Fruit fly (Drosophila melanogaster) whole organism, embryonic: ENCODE data around the gene CG14930.

Experiments
- Abd-B ChIP-seq: fragments of 200-800 bp; sonication (Bioruptor generic); optimal IDR thresholded peaks from 2 replicates; lab custom pipeline; 2018; ENCODE audit warnings: missing biosample characterization, mild to moderate bottlenecking, missing genetic modification characterization, moderate library complexity
- Blimp-1 ChIP-seq: fragments of 200-800 bp; sonication (Bioruptor generic); optimal IDR thresholded peaks from 3 replicates; lab custom pipeline; 2018; ENCODE audit warnings: missing biosample characterization, missing genetic modification characterization, mild to moderate bottlenecking, moderate library complexity, missing genetic modification reagents
- CG10209 ChIP-seq: fragments of 200-800 bp; sonication (Bioruptor generic); optimal IDR thresholded peaks from 3 replicates; lab custom pipeline; 2017; ENCODE audit warnings: missing biosample characterization, mild to moderate bottlenecking, missing genetic modification characterization, missing genetic modification reagents
- CG10274 ChIP-seq: fragments of 200-800 bp; sonication (Bioruptor generic); optimal IDR thresholded peaks from 3 replicates; lab custom pipeline; 2017; ENCODE audit warnings: missing biosample characterization, mild to moderate bottlenecking, missing genetic modification characterization
- CG10654 ChIP-seq: fragments of 200-800 bp; sonication (Bioruptor generic); optimal IDR thresholded peaks from 2 replicates; lab custom pipeline; 2016; ENCODE audit warnings: missing biosample characterization, missing genetic modification characterization
- CG11696 ChIP-seq: fragments of 200-800 bp; sonication (Bioruptor generic); IDR thresholded peaks from 2 replicates; pipeline ENCODE4 v1.3.6; 2022; ENCODE audit warnings: missing biosample characterization, missing genetic modification characterization
- CG12071 ChIP-seq: fragments of 200-800 bp; sonication (Bioruptor generic); optimal IDR thresholded peaks from 3 replicates; lab custom pipeline; 2018; ENCODE audit warnings: missing biosample characterization, mild to moderate bottlenecking, missing genetic modification characterization
- CG12219 ChIP-seq: fragments of 200-800 bp; sonication (Bioruptor generic); optimal IDR thresholded peaks from 3 replicates; lab custom pipeline; 2018; ENCODE audit warnings: missing biosample characterization, mild to moderate bottlenecking, missing genetic modification characterization
- CG13123 ChIP-seq: fragments of 200-800 bp; sonication (Bioruptor generic); optimal IDR thresholded peaks from 2 replicates; lab custom pipeline; 2016; ENCODE audit warnings: missing biosample characterization, missing genetic modification characterization
- CG13624 ChIP-seq: fragments of 200-800 bp; sonication (Bioruptor generic); optimal IDR thresholded peaks from 2 replicates; lab custom pipeline; 2016; ENCODE audit warnings: missing biosample characterization, missing genetic modification characterization
- CG15269 ChIP-seq: fragments of 200-800 bp; sonication (Bioruptor generic); optimal IDR thresholded peaks from 2 replicates; lab custom pipeline; 2018; ENCODE audit warnings: missing biosample characterization, mild to moderate bottlenecking, missing genetic modification characterization, moderate library complexity
- CG17328 ChIP-seq: fragments of 200-800 bp; sonication (Bioruptor generic); IDR thresholded peaks from 2 replicates; pipeline ENCODE4 v1.3.6; 2022; ENCODE audit warnings: missing biosample characterization, missing genetic modification characterization
- CG17359 ChIP-seq: fragments of 200-800 bp; sonication (Bioruptor generic); optimal IDR thresholded peaks from 3 replicates; lab custom pipeline; 2018; ENCODE audit warnings: missing biosample characterization, mild to moderate bottlenecking, missing genetic modification characterization, moderate library complexity
- CG17912 ChIP-seq: fragments of 200-800 bp; sonication (Bioruptor generic); optimal IDR thresholded peaks from 2 replicates; lab custom pipeline; 2018; ENCODE audit warnings: missing biosample characterization, mild to moderate bottlenecking, missing genetic modification characterization
- CG1792 ChIP-seq: fragments of 200-800 bp; sonication (Bioruptor generic); optimal IDR thresholded peaks from 2 replicates; lab custom pipeline; 2016; ENCODE audit warnings: missing biosample characterization, missing genetic modification characterization
- CG18764 ChIP-seq: fragments of 200-800 bp; sonication (Bioruptor generic); optimal IDR thresholded peaks from 3 replicates; lab custom pipeline; 2016; ENCODE audit warnings: missing biosample characterization, missing genetic modification characterization
- CG2199 ChIP-seq: fragments of 200-800 bp; sonication (Bioruptor generic); IDR thresholded peaks from 3 replicates; pipeline ENCODE4 v1.3.6; 2022; ENCODE audit warnings: missing biosample characterization, missing genetic modification characterization
- CG2678 ChIP-seq: fragments of 200-800 bp; sonication (Bioruptor generic); optimal IDR thresholded peaks from 3 replicates; lab custom pipeline; 2019; ENCODE audit warnings: missing biosample characterization, mild to moderate bottlenecking, missing genetic modification characterization, moderate library complexity
- CG30403 ChIP-seq: fragments of 200-800 bp; sonication (Bioruptor generic); optimal IDR thresholded peaks from 3 replicates; lab custom pipeline; 2016; ENCODE audit warnings: missing biosample characterization, missing genetic modification characterization
- CG3163 ChIP-seq: fragments of 200-800 bp; sonication (Bioruptor generic); optimal IDR thresholded peaks from 3 replicates; lab custom pipeline; 2016; ENCODE audit warnings: missing biosample characterization, missing genetic modification characterization
- CG3847 ChIP-seq: fragments of 200-800 bp; sonication (Bioruptor generic); IDR thresholded peaks from 2 replicates; pipeline ENCODE4 v1.3.6; 2022; ENCODE audit warnings: missing biosample characterization, missing genetic modification characterization
- CG4282 ChIP-seq: fragments of 200-800 bp; sonication (Bioruptor generic); optimal IDR thresholded peaks from 2 replicates; lab custom pipeline; 2016; ENCODE audit warnings: missing biosample characterization, missing genetic modification characterization
- CG4854 ChIP-seq: fragments of 200-800 bp; sonication (Bioruptor generic); optimal IDR thresholded peaks from 2 replicates; lab custom pipeline; 2016; ENCODE audit warnings: missing biosample characterization, missing genetic modification characterization, inconsistent platforms
- CG6175 ChIP-seq: fragments of 200-800 bp; sonication (Bioruptor generic); IDR thresholded peaks from 3 replicates; pipeline ENCODE4 v1.3.6; 2022; ENCODE audit warnings: missing biosample characterization, missing genetic modification characterization
- D ChIP-seq, 2 experiments: fragments of 200-800 bp in 1 of 2; fragments of >200 bp in 1 of 2; sonication (Bioruptor generic) in 1 of 2; optimal IDR thresholded peaks; 2 replicates in 1 of 2; 3 replicates in 1 of 2; lab custom pipeline; 2017; ENCODE audit warnings: mild to moderate bottlenecking in 1 of 2, missing biosample characterization in 1 of 2, missing genetic modification characterization in 1 of 2, missing genetic modification reagents in 1 of 2
- E2f2 ChIP-seq: fragments of 200-800 bp; sonication (Bioruptor generic); IDR thresholded peaks from 2 replicates; pipeline ENCODE4 v1.3.6; 2022; ENCODE audit warnings: missing biosample characterization, missing genetic modification characterization
- Eip74EF ChIP-seq, 2 experiments: fragments of 200-800 bp in 1 of 2; fragments of >200 bp in 1 of 2; sonication (Bioruptor generic) in 1 of 2; optimal IDR thresholded peaks; 2 replicates each; lab custom pipeline; 2017 to 2019; ENCODE audit warnings: missing biosample characterization in 2 of 2, missing genetic modification characterization in 2 of 2, mild to moderate bottlenecking in 1 of 2, moderate library complexity in 1 of 2
- Hmr ChIP-seq: fragments of 200-800 bp; sonication (Bioruptor generic); optimal IDR thresholded peaks from 3 replicates; lab custom pipeline; 2017; ENCODE audit warnings: mild to moderate bottlenecking, missing biosample characterization, missing genetic modification reagents, missing genetic modification characterization
- MTF-1 ChIP-seq: fragments of 200-800 bp; sonication (Bioruptor generic); optimal IDR thresholded peaks from 2 replicates; lab custom pipeline; 2018; ENCODE audit warnings: missing biosample characterization, mild to moderate bottlenecking, missing genetic modification characterization, borderline replicate concordance
- Max ChIP-seq: fragments of 200-800 bp; sonication (Bioruptor generic); optimal IDR thresholded peaks from 2 replicates; lab custom pipeline; 2016; ENCODE audit warnings: missing biosample characterization, mild to moderate bottlenecking, missing genetic modification characterization
- Meics ChIP-seq: fragments of 200-800 bp; sonication (Bioruptor generic); optimal IDR thresholded peaks from 2 replicates; lab custom pipeline; 2017; ENCODE audit warnings: missing biosample characterization, mild to moderate bottlenecking, missing genetic modification characterization
- Ravus ChIP-seq: fragments of 200-800 bp; sonication (Bioruptor generic); IDR thresholded peaks from 2 replicates; pipeline ENCODE4 v1.3.6; 2022; ENCODE audit warnings: missing biosample characterization, missing genetic modification characterization
- az2 ChIP-seq: fragments of 200-800 bp; sonication (Bioruptor generic); optimal IDR thresholded peaks from 3 replicates; lab custom pipeline; 2016; ENCODE audit warnings: missing biosample characterization, missing genetic modification characterization
- bcd ChIP-seq: fragments of 200-800 bp; sonication (Bioruptor generic); optimal IDR thresholded peaks from 2 replicates; lab custom pipeline; 2017; ENCODE audit warnings: missing biosample characterization, mild to moderate bottlenecking, missing genetic modification characterization
- bigmax ChIP-seq: fragments of 200-800 bp; sonication (Bioruptor generic); optimal IDR thresholded peaks from 2 replicates; lab custom pipeline; 2018; ENCODE audit warnings: missing biosample characterization, mild to moderate bottlenecking, missing genetic modification characterization
- crc ChIP-seq: fragments of 200-800 bp; sonication (Bioruptor generic); optimal IDR thresholded peaks from 2 replicates; lab custom pipeline; 2016; ENCODE audit warnings: missing biosample characterization, missing genetic modification characterization
- da ChIP-seq: fragments of 200-800 bp; sonication (Bioruptor generic); optimal IDR thresholded peaks from 2 replicates; lab custom pipeline; 2016; ENCODE audit warnings: missing biosample characterization, missing genetic modification characterization
- dan ChIP-seq: fragments of 200-800 bp; sonication (Bioruptor generic); IDR thresholded peaks from 2 replicates; pipeline ENCODE4 v1.3.6; 2022; ENCODE audit warnings: missing biosample characterization, missing genetic modification characterization
- hkb ChIP-seq, 2 experiments: fragments of 200-800 bp in 1 of 2; fragments of >200 bp in 1 of 2; sonication (Bioruptor generic) in 1 of 2; IDR thresholded peaks in 1 of 2; optimal IDR thresholded peaks in 1 of 2; 2 replicates each; pipeline versions ENCODE4 v1.3.6 to Lab custom; 2017 to 2022; ENCODE audit warnings: missing biosample characterization in 1 of 2, missing genetic modification characterization in 1 of 2
- lab ChIP-seq: fragments of 200-800 bp; sonication (Bioruptor generic); optimal IDR thresholded peaks from 3 replicates; lab custom pipeline; 2017; ENCODE audit warnings: missing biosample characterization, missing genetic modification characterization, mild to moderate bottlenecking, moderate library complexity, missing genetic modification reagents
- maf-S ChIP-seq: fragments of 200-800 bp; sonication (Bioruptor generic); optimal IDR thresholded peaks from 2 replicates; lab custom pipeline; 2016; ENCODE audit warnings: missing biosample characterization, missing genetic modification characterization
- odd ChIP-seq: fragments of 200-800 bp; sonication (Bioruptor generic); optimal IDR thresholded peaks from 2 replicates; lab custom pipeline; 2017; ENCODE audit warnings: missing biosample characterization, mild to moderate bottlenecking, missing genetic modification characterization
- p53 ChIP-seq: fragments of 200-800 bp; sonication (Bioruptor generic); optimal IDR thresholded peaks from 2 replicates; lab custom pipeline; 2016; ENCODE audit warnings: missing biosample characterization, missing genetic modification characterization
- rib ChIP-seq: fragments of 200-800 bp; sonication (Bioruptor generic); IDR thresholded peaks from 2 replicates; pipeline ENCODE4 v1.3.6; 2022; ENCODE audit warnings: missing biosample characterization, missing genetic modification characterization
- slbo ChIP-seq: fragments of 200-800 bp; sonication (Bioruptor generic); IDR thresholded peaks from 2 replicates; pipeline ENCODE4 v1.3.6; 2022; ENCODE audit warnings: missing biosample characterization, missing genetic modification characterization
- sob ChIP-seq: fragments of 200-800 bp; sonication (Bioruptor generic); IDR thresholded peaks from 2 replicates; pipeline ENCODE4 v1.3.6; 2022; ENCODE audit warnings: missing biosample characterization, missing genetic modification characterization
- tna ChIP-seq: fragments of 200-800 bp; sonication (Bioruptor generic); IDR thresholded peaks from 2 replicates; pipeline ENCODE4 v1.3.6; 2022; ENCODE audit warnings: missing biosample characterization, missing genetic modification characterization; ENCODE audit not compliant: partially characterized antibody

CG14930 gene

DNA sequence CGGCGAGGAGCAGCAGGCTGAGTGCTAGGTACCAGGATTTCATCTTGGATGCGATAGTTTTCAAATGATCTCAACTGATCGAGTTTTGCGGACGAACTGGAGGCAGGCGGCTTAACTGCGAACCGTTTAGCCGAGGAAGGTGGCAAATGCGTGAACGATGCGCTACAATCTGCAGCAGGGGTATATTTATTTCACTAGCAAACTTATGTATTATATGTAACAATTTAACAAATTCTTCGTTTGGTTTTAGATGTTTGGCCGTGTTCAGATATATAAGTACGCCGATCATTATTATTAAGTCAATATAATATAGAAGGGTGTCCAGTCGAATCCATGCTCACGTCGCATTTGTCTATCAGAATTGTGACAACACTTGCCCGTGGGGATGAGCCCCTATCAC lies 9.9 kb upstream of the CG14930 start, which contains the start of gene CG31706:
CG31706 (minus strand) TSS at position 101 of the 400 bp plus-strand sequence.
- TF ChIP-seq slbo (peak; percentile 10; the same call in 1 of the 2 replicates), CG10274 (peak; percentile 31), Ravus (GFP tag; lab: Robert Waterston, UW) (no peak)

DNA sequence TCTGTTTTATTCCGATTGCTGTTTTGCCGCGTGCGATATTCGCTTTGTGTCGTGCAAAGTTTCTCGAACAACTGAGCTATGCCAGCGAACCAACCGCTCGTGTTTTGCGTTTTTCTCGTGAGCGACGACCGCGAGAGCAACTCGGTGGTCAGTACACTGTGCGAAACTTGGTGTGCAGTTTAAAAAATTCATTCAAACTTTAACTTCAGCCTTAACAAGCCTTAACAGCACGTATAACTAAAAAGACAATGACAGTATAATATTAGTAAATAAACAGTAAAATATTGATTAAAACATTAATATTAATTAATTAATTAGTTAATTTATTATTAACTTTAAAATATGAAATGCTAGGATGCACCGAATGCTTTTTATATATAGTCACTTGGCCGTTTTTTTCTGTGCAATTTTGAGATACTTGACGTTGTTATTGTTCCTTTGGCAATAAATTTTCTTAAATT lies 7.1 kb upstream of the CG14930 start, which contains the start of gene CG31705:
CG31705 (minus strand) TSS at position 77 of the 461 bp plus-strand sequence.
- TF ChIP-seq D (optimal IDR thresholded peaks at IDR 0.05; lab: Kevin White, UChicago) (no peak), D (GFP tag; optimal IDR thresholded peaks at IDR 0.05; lab: Kevin White, UChicago) (peak; percentile 3), CG2678 (tag; lab: Kevin White, UChicago) (peak; percentile 7), p53 (no peak), CG4282 (no peak), rib (GFP tag; lab: Robert Waterston, UW) (no peak), maf-S (GFP tag; lab: Kevin White, UChicago) (no peak), CG18764 (GFP tag; lab: Kevin White, UChicago) (no peak), CG4854 (no peak), Abd-B (GFP tag; lab: Kevin White, UChicago) (peak; percentile 27), bcd (peak; percentile 63), CG12071 (GFP tag; lab: Kevin White, UChicago) (no peak), CG1792 (GFP tag; lab: Kevin White, UChicago) (no peak), tna (GFP tag; lab: Robert Waterston, UW) (no peak), CG17912 (no peak), CG17328 (GFP tag; lab: Robert Waterston, UW) (0 out of 2 replicates have a peak, but pooled peaks have one; percentile 17), dan (no peak), crc (GFP tag; lab: Kevin White, UChicago) (no peak), odd (peak; percentile 25), da (GFP tag; lab: Kevin White, UChicago) (no peak), CG17359 (peak; percentile 1), CG12219 (GFP tag; lab: Kevin White, UChicago) (no peak), CG13123 (GFP tag; lab: Kevin White, UChicago) (no peak), CG2199 (GFP tag; lab: Robert Waterston, UW) (no peak), Max (GFP tag; lab: Kevin White, UChicago) (peak; percentile 38), lab (peak; percentile 48), CG6175 (no peak), E2f2 (GFP tag; lab: Robert Waterston, UW) (no peak), Hmr (peak; percentile 73), CG13624 (GFP tag; lab: Kevin White, UChicago) (no peak), CG10209 (peak; percentile 49), Ravus (GFP tag; lab: Robert Waterston, UW) (no peak), CG15269 (tag; lab: Kevin White, UChicago) (peak; percentile 58), CG11696 (GFP tag; lab: Robert Waterston, UW) (no peak; the same call in 1 of the 2 replicates), az2 (GFP tag; lab: Kevin White, UChicago) (no peak), CG3163 (GFP tag; lab: Kevin White, UChicago) (no peak), MTF-1 (GFP tag; lab: Kevin White, UChicago) (no peak), CG3847 (0 out of 2 replicates have a peak, but pooled peaks have one; percentile 31), Blimp-1 (GFP tag; lab: Kevin White, UChicago) (no peak), hkb (optimal IDR thresholded peaks at IDR 0.05; lab: Kevin White, UChicago) (no peak), hkb (GFP tag; IDR thresholded peaks at IDR 0.05; lab: Robert Waterston, UW) (no peak), bigmax (no peak), sob (GFP tag; lab: Robert Waterston, UW) (peak; percentile 47; the same call in 1 of the 2 replicates), Eip74EF (GFP tag; optimal IDR thresholded peaks at IDR 0.05; lab: Kevin White, UChicago) (no peak), CG30403 (peak; percentile 50), CG10654 (GFP tag; lab: Kevin White, UChicago) (peak; percentile 13), Meics (peak; percentile 79)
